Worm (Caenorhabditis elegans): ENCODE measurements around the gene F14F9.4.

The F14F9.4 gene

DNA sequence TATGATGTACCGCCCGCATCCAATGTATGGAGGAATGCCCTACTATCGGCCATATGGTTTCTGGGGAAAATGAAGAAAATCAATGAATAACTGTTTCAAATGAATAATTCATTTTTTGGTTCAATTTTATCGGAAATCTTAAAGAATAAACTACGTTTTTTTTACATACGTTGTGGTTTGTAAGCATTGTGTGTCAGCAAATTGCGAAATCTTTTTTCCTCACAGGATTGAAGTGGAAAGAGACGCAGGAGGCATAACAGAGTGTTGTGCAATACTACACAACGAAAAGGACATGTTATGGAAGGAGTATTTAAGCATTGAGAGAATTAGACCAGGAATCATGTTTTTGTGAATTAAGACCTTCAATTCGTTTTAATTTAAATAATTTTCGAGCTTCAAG is 1.2 kb upstream of the F14F9.4 start:
- TF ChIP-seq unc-62 (GFP tag; optimal IDR thresholded peaks at IDR 0.05), result no peak

DNA sequence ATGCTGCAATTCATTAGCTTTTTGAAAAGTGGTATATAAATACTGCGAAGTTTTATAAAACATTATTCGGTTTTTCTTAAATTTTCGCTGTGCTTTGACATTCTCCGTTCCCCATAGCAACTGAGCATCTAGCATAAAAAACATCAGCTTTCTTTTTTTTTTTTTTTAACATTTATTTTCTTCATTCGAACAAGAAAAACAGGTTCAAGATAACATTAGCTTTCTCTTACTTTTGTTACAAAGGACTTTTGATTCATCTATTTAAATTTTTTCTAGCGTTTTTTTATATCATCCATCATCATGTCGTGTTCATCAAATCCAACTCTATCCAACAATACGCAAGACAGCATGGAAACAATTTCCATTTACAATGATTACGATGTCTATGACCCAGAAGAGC is 5.4 kb downstream of the F14F9.4 start, which contains the start of gene F14F9.3:
TSS of gene F14F9.3 (plus strand) at position 301 of the 400 bp plus-strand sequence.
- no peak for TF ChIP-seq unc-62 (GFP tag; optimal IDR thresholded peaks at IDR 0.05)

- no peak for TF ChIP-seq unc-62 (GFP tag; optimal IDR thresholded peaks at IDR 0.05)
Measured at ce11 chrV:5143785-5144184, 11.2 kb downstream of the F14F9.4 start, which contains the start of gene srh-129. srh-129 (minus strand) TSS chrV:5143885.

DNA sequence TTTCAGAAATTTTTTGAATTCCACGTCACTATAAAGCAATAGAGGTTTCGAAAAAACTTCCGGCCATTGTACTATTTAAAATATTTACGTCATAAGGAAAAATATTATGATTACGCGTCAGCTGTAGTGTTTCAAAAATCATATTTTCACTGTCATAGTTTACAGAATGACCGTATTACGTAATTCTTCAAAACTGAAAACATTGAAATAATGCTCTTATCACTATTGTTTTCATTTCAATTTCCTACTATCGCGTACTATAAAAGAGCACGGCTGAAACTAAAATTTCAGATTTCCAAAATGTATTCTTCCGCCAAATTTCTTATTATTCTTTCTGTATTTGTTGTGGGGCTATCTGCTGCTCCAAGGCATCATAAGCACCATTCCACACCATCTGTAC is 12.0 kb downstream of the F14F9.4 start, which contains the start of gene F14F9.2:
TSS of gene F14F9.2 (plus strand) at position 301 of the 400 bp plus-strand sequence.
- TF ChIP-seq unc-62 (GFP tag; optimal IDR thresholded peaks at IDR 0.05), result no peak

- TF ChIP-seq unc-62 (GFP tag; optimal IDR thresholded peaks at IDR 0.05), result no peak
Measured at ce11 chrV:5146394-5146793, 13.9 kb downstream of the F14F9.4 start, which contains the start of gene F14F9.6. F14F9.6 (minus strand) TSS chrV:5146494.

DNA sequence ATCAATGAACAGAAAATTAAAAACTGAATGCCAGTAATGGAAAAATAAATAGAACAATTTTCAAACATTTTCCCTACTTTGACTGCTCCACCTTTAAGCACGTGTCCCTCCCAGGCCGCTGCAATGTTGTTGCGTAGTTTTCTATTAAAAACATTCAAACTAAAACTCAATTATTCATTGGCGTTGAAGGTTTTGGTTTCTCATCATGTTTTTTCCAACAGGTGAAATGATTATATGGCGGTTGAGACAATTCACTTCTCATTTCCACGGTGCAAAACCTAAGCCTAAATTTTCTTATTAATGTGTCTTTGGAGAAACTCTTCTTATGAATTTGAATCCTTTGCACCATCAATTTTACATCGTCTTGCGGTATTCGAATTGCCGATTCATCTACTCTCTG is 18.3 kb downstream of the F14F9.4 start, which contains the start of gene srh-130:
TSS of gene srh-130 (plus strand) at position 301 of the 400 bp plus-strand sequence.
- no peak for TF ChIP-seq unc-62 (GFP tag; optimal IDR thresholded peaks at IDR 0.05)

ce11 chrV:5155516-5155915 is 23.0 kb downstream of the F14F9.4 start, which contains the start of gene srx-38:
srx-38 (minus strand) TSS chrV:5155616.
- no peak for TF ChIP-seq unc-62 (GFP tag; optimal IDR thresholded peaks at IDR 0.05)

DNA sequence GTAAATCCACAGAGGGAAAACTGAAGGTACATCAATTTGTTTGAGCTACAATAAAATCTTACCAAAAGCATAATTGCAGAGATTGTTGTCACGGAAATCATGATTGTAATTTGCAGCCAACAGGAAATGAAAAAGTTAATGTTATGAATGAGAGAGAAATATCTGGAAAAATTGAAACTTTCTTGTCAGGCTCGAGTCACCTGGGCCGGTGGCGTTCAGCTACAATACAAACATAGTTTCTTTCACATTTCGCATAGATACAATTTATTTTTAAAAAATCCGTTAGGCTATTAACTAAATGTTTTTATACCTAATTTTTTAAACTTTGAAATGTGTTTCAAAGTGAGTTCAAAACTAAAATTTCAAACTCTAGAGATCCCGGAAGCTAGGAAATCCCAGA is 25.1 kb downstream of the F14F9.4 start, which contains the start of gene srx-39:
TSS of gene srx-39 (minus strand) at position 101 of the 400 bp plus-strand sequence.
- TF ChIP-seq unc-62 (GFP tag; optimal IDR thresholded peaks at IDR 0.05), result no peak

ce11 chrV:5158302-5158701 is 25.8 kb downstream of the F14F9.4 start, which contains the start of gene abu-15:
abu-15 (plus strand) TSS chrV:5158602.
- no peak for TF ChIP-seq unc-62 (GFP tag; optimal IDR thresholded peaks at IDR 0.05)

DNA sequence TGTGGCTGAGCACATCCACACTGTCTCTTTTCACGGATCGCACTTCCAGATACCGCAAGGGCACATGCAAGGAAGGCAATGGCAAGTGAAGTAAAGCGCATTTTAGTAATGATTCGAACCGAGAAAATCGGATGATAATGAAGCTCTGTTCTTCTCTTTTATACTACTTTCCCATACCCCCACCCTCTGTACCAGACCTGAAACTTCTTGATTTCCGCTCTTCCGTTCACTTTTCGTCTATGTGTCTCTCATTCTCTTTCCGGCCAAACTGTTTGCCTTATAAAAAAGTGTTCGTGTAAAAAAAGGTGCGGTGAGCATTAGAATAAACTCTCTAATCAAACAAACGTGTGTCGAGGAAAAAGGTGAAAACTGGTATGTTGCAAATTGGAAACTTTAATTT is 29.3 kb downstream of the F14F9.4 start, which contains the start of gene abu-6:
TSS of gene abu-6 (minus strand) at position 101 of the 400 bp plus-strand sequence.
- no peak for TF ChIP-seq unc-62 (GFP tag; optimal IDR thresholded peaks at IDR 0.05)

ce11 chrV:5164682-5165081 is 32.1 kb downstream of the F14F9.4 start, which contains the start of gene abu-7:
abu-7 (minus strand) TSS chrV:5164782.
- no peak for TF ChIP-seq unc-62 (GFP tag; optimal IDR thresholded peaks at IDR 0.05)

DNA sequence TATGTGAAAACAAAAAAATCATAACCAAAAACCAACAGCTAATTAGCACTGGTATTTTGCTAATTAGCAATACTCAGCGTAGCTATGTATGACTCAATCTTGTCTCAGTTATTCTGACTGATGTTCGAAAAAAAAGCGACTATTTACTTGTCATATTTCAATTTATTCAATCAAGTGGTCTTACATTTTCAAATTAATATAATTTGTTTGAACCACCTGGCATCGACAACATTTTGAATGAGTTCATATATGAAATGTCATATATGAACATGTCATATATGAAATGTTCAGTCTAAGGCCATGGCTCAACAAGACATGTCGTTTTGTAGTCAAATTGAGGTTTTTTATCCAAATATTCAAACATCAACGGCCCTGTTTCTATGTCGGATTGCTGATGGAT is 32.9 kb downstream of the F14F9.4 start, which contains the start of gene srw-140:
TSS of gene srw-140 (plus strand) at position 301 of the 400 bp plus-strand sequence.
- TF ChIP-seq unc-62 (GFP tag; optimal IDR thresholded peaks at IDR 0.05), result no peak

DNA sequence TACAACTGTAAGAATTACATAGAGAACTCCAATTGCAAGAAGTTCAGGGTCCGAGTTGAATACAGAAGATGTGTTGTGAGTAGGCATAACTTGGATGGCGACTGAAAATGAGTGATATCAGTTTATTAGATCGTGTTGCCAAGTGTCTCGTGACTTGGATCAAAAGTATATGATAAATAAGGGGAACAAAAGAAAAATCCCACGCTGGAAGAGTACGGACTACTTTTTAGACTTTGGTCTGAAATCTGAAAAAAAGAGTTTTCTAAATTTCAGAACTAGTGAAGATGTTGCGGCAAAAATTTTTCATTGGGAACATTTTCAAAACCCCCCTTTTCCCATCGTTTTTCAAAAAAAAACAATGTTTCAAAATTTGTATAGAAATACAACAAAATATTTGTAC is 37.0 kb downstream of the F14F9.4 start, which contains the start of gene srt-64:
TSS of gene srt-64 (minus strand) at position 101 of the 400 bp plus-strand sequence.
- TF ChIP-seq unc-62 (GFP tag; optimal IDR thresholded peaks at IDR 0.05), result no peak

ce11 chrV:5172833-5173232 is 40.3 kb downstream of the F14F9.4 start, which contains the start of gene srt-65:
srt-65 (minus strand) TSS chrV:5172933.
- TF ChIP-seq unc-62 (GFP tag; optimal IDR thresholded peaks at IDR 0.05), result no peak

- TF ChIP-seq unc-62 (GFP tag; optimal IDR thresholded peaks at IDR 0.05), result no peak
Measured at ce11 chrV:5177209-5177608, 44.7 kb downstream of the F14F9.4 start, which contains the start of gene ugt-51. ugt-51 (minus strand) TSS chrV:5177309.

ce11 chrV:5178051-5178450 is 45.5 kb downstream of the F14F9.4 start:
- no peak for TF ChIP-seq unc-62 (GFP tag; optimal IDR thresholded peaks at IDR 0.05)

ce11 chrV:5181612-5182011 is 49.1 kb downstream of the F14F9.4 start, which contains the start of gene C03A7.2:
C03A7.2 (plus strand) TSS chrV:5181912.
- TF ChIP-seq unc-62 (GFP tag; optimal IDR thresholded peaks at IDR 0.05), result no peak
